Worm (Caenorhabditis elegans) whole organism, mixed stage, embryonic: ENCODE results near the gene R02F2.1.

Experiments
- M03D4.4 ChIP-seq: sonication (generic microtip); optimal IDR thresholded peaks from 2 replicates; lab custom pipeline; 2017; ENCODE audit warnings: mild to moderate bottlenecking, missing genetic modification characterization, missing compliant biosample characterization
- bed-3 ChIP-seq: fragments of 200-800 bp; sonication (Bioruptor generic); optimal IDR thresholded peaks from 3 replicates; lab custom pipeline; 2018; ENCODE audit warnings: mild to moderate bottlenecking, missing genetic modification characterization, moderate library complexity, missing compliant biosample characterization
- blmp-1 ChIP-seq: fragments of 150-350 bp; optimal IDR thresholded peaks from 2 replicates; lab custom pipeline; 2014; ENCODE audit warnings: missing biosample characterization, missing genetic modification characterization
- ceh-39 ChIP-seq: fragments of 150-350 bp; optimal IDR thresholded peaks from 2 replicates; lab custom pipeline; 2014; ENCODE audit warnings: missing biosample characterization, missing genetic modification characterization
- ceh-83 ChIP-seq: fragments of 200-800 bp; sonication (Bioruptor generic); optimal IDR thresholded peaks from 2 replicates; lab custom pipeline; 2018; ENCODE audit warnings: mild to moderate bottlenecking, missing genetic modification characterization, missing compliant biosample characterization
- ces-1 ChIP-seq: fragments of 150-350 bp; optimal IDR thresholded peaks from 2 replicates; lab custom pipeline; 2014; ENCODE audit warnings: missing biosample characterization, missing genetic modification reagents, missing genetic modification characterization
- cnd-1 ChIP-seq: fragments of 200-800 bp; sonication (Bioruptor generic); optimal IDR thresholded peaks from 2 replicates; lab custom pipeline; 2018; ENCODE audit warnings: mild to moderate bottlenecking, missing genetic modification characterization, missing compliant biosample characterization
- drap-1 ChIP-seq: fragments of 200-800 bp; sonication (Bioruptor generic); optimal IDR thresholded peaks from 3 replicates; lab custom pipeline; 2018; ENCODE audit warnings: mild to moderate bottlenecking, missing genetic modification characterization, missing compliant biosample characterization
- elt-1 ChIP-seq: sonication (generic microtip); optimal IDR thresholded peaks from 2 replicates; lab custom pipeline; 2017; ENCODE audit warnings: missing genetic modification characterization, mild to moderate bottlenecking, missing compliant biosample characterization, antibody characterized with exemption, moderate library complexity, borderline replicate concordance; ENCODE audit not compliant: insufficient read depth
- elt-3 ChIP-seq: fragments of 150-350 bp; optimal IDR thresholded peaks from 2 replicates; lab custom pipeline; 2014; ENCODE audit warnings: missing biosample characterization, missing genetic modification characterization
- flh-1 ChIP-seq: fragments of 200-800 bp; sonication (Bioruptor generic); optimal IDR thresholded peaks from 2 replicates; lab custom pipeline; 2018; ENCODE audit warnings: mild to moderate bottlenecking, missing genetic modification characterization, moderate library complexity, missing compliant biosample characterization
- ham-2 ChIP-seq: fragments of 200-800 bp; sonication (Bioruptor generic); optimal IDR thresholded peaks from 2 replicates; lab custom pipeline; 2018; ENCODE audit warnings: mild to moderate bottlenecking, missing genetic modification characterization, missing compliant biosample characterization
- hlh-1 ChIP-seq: fragments of 150-350 bp; optimal IDR thresholded peaks from 2 replicates; lab custom pipeline; 2014; ENCODE audit warnings: missing biosample characterization, missing genetic modification reagents, missing genetic modification characterization
- lin-32 ChIP-seq: fragments of 200-800 bp; sonication (Bioruptor generic); optimal IDR thresholded peaks from 2 replicates; lab custom pipeline; 2018; ENCODE audit warnings: mild to moderate bottlenecking, missing genetic modification characterization, missing compliant biosample characterization
- lsy-2 ChIP-seq: fragments of 150-350 bp; optimal IDR thresholded peaks from 2 replicates; lab custom pipeline; 2014; ENCODE audit warnings: missing biosample characterization, missing genetic modification characterization
- mab-5 ChIP-seq: fragments of 150-350 bp; optimal IDR thresholded peaks from 2 replicates; lab custom pipeline; 2014; ENCODE audit warnings: missing biosample characterization, missing genetic modification characterization
- mep-1 ChIP-seq: fragments of 150-350 bp; optimal IDR thresholded peaks from 2 replicates; lab custom pipeline; 2017; ENCODE audit warnings: missing biosample characterization, missing genetic modification reagents, missing genetic modification characterization, inconsistent platforms
- mls-2 ChIP-seq: sonication (generic microtip); optimal IDR thresholded peaks from 2 replicates; lab custom pipeline; 2016; ENCODE audit warnings: mild to moderate bottlenecking, missing genetic modification characterization, moderate library complexity, missing compliant biosample characterization
- nhr-12 ChIP-seq: fragments of 150-350 bp; optimal IDR thresholded peaks from 2 replicates; lab custom pipeline; 2014; ENCODE audit warnings: missing biosample characterization, missing genetic modification characterization
- nhr-2 ChIP-seq: fragments of 150-350 bp; optimal IDR thresholded peaks from 2 replicates; lab custom pipeline; 2014; ENCODE audit warnings: missing biosample characterization, missing genetic modification characterization
- nhr-28 ChIP-seq: fragments of 150-350 bp; optimal IDR thresholded peaks from 2 replicates; lab custom pipeline; 2014; ENCODE audit warnings: missing biosample characterization, missing genetic modification characterization
- nhr-76 ChIP-seq: sonication (generic microtip); optimal IDR thresholded peaks from 2 replicates; lab custom pipeline; 2017; ENCODE audit warnings: missing biosample characterization, missing genetic modification characterization
- pha-4 ChIP-seq: fragments of 150-350 bp; optimal IDR thresholded peaks from 2 replicates; lab custom pipeline; 2018; ENCODE audit warnings: missing biosample characterization, missing genetic modification reagents, missing genetic modification characterization
- sem-2 ChIP-seq: fragments of 200-800 bp; sonication (Bioruptor generic); optimal IDR thresholded peaks from 2 replicates; lab custom pipeline; 2018; ENCODE audit warnings: mild to moderate bottlenecking, missing genetic modification characterization, missing compliant biosample characterization
- snpc-4 ChIP-seq: fragments of 150-350 bp; optimal IDR thresholded peaks from 2 replicates; lab custom pipeline; 2014; ENCODE audit warnings: missing biosample characterization, missing genetic modification characterization
- sptf-1 ChIP-seq: sonication (generic microtip); optimal IDR thresholded peaks from 2 replicates; lab custom pipeline; 2017; ENCODE audit warnings: mild to moderate bottlenecking, missing genetic modification characterization, moderate library complexity, missing compliant biosample characterization
- tbx-8 ChIP-seq: fragments of 200-800 bp; sonication (Bioruptor generic); optimal IDR thresholded peaks from 2 replicates; lab custom pipeline; 2018; ENCODE audit warnings: mild to moderate bottlenecking, missing genetic modification characterization, moderate library complexity, missing compliant biosample characterization
- unc-120 ChIP-seq: sonication (generic microtip); optimal IDR thresholded peaks from 2 replicates; lab custom pipeline; 2017; ENCODE audit warnings: missing genetic modification characterization, missing compliant biosample characterization; ENCODE audit not compliant: poor library complexity, severe bottlenecking
- unc-39 ChIP-seq: fragments of 150-350 bp; optimal IDR thresholded peaks from 2 replicates; lab custom pipeline; 2014; ENCODE audit warnings: missing biosample characterization, missing genetic modification characterization
- ztf-11 ChIP-seq: fragments of 150-350 bp; optimal IDR thresholded peaks from 2 replicates; lab custom pipeline; 2014; ENCODE audit warnings: missing biosample characterization, missing genetic modification characterization

The R02F2.1 gene

ce11 chrIII:5501358-5502287 lies at the start of gene R02F2.1:
Gene R02F2.1, plus strand, starts transcription at chrIII:5501885.
- peak; percentile 71 for TF ChIP-seq lin-32
- TF ChIP-seq nhr-2 (tag; lab: Kevin White, UChicago): peak; percentile 39
- no peak for TF ChIP-seq M03D4.4 (tag; lab: Kevin White, UChicago)
- TF ChIP-seq drap-1 (GFP tag; lab: Kevin White, UChicago): no peak
- TF ChIP-seq unc-39 (tag; lab: Kevin White, UChicago): no peak
- TF ChIP-seq cnd-1: peak; percentile 87
- TF ChIP-seq ces-1 (GFP tag; lab: Kevin White, UChicago): peak; percentile 84
- no peak for TF ChIP-seq snpc-4 (tag; lab: Kevin White, UChicago)
- TF ChIP-seq, all 35 proteins: peak for 4

- TF ChIP-seq cnd-1 (no peak), lin-32 (no peak), drap-1 (GFP tag; lab: Kevin White, UChicago) (no peak), unc-120 (tag; lab: Kevin White, UChicago) (no peak), nhr-28 (no peak), nhr-76 (tag; lab: Kevin White, UChicago) (no peak), snpc-4 (tag; lab: Kevin White, UChicago) (no peak), elt-3 (no peak), nhr-2 (tag; lab: Kevin White, UChicago) (no peak), sptf-1 (tag; lab: Kevin White, UChicago) (no peak), blmp-1 (tag; lab: Kevin White, UChicago) (no peak), tbx-8 (GFP tag; lab: Kevin White, UChicago) (no peak), ceh-39 (tag; lab: Kevin White, UChicago) (no peak), ham-2 (GFP tag; lab: Kevin White, UChicago) (no peak), ces-1 (GFP tag; lab: Kevin White, UChicago) (no peak), flh-1 (GFP tag; lab: Kevin White, UChicago) (no peak), mep-1 (tag; lab: Kevin White, UChicago) (no peak), M03D4.4 (tag; lab: Kevin White, UChicago) (no peak), sem-2 (GFP tag; lab: Kevin White, UChicago) (no peak)
These were observed 48.4 kb upstream of the R02F2.1 start, which contains the start of gene F48E8.4 for ce11 chrIII:5453290-5453689. Gene F48E8.4, plus strand, starts transcription at chrIII:5453590.

DNA sequence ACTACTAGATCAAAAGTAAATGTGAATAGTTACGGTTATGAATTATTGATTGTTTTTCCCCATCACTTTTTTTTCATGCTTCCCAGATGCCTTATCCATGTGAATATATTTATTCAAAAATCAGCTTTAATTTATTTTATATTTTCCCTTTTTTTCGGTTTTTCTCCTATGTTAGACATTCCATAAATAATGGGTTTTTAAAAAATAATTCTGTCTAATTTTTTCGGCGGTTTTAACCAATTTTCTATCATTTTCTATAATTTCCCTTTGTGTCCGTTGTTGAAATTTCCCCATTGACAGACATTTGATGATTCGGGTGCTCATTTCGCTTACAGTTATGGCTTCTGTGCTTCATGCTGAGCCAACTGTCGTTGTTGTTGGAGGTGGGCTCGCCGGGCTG lies 40.6 kb upstream of the R02F2.1 start, which contains the start of gene F48E8.3:
Gene F48E8.3 (plus strand): TSS at position 301 of the 400 bp plus-strand sequence.
- TF ChIP-seq mls-2 (tag; lab: Kevin White, UChicago) (no peak), ztf-11 (tag; lab: Kevin White, UChicago) (no peak), cnd-1 (no peak)

ce11 chrIII:5464077-5464476 lies 37.6 kb upstream of the R02F2.1 start, which contains the start of gene F48E8.2:
Gene F48E8.2, plus strand, starts transcription at chrIII:5464377.
- TF ChIP-seq tbx-8 (GFP tag; lab: Kevin White, UChicago): no peak
- no peak for TF ChIP-seq elt-1 (tag; lab: Kevin White, UChicago)

DNA sequence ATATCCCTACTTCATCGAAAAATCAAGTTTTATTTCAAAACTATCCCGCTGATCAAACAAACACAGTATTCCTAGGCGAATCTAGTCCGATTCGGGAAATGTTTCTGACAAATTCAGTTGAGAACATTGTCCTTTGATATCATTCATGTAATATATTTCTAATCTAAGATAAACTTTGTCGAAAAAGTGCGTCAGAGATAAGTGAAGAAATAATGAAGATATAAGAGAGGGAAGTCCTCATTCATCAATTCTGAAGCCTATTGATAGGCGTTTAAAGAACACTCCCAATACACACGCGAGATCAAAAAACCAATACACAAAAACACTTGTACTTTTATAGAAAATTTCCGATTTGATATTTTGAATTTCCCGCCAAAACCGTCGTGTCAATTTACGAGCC lies 36.8 kb upstream of the R02F2.1 start:
- no peak for TF ChIP-seq ceh-83
- TF ChIP-seq ztf-11 (tag; lab: Kevin White, UChicago): no peak
- TF ChIP-seq ham-2 (GFP tag; lab: Kevin White, UChicago): no peak
- TF ChIP-seq bed-3: no peak
- no peak for TF ChIP-seq nhr-2 (tag; lab: Kevin White, UChicago)
- no peak for TF ChIP-seq drap-1 (GFP tag; lab: Kevin White, UChicago)

DNA sequence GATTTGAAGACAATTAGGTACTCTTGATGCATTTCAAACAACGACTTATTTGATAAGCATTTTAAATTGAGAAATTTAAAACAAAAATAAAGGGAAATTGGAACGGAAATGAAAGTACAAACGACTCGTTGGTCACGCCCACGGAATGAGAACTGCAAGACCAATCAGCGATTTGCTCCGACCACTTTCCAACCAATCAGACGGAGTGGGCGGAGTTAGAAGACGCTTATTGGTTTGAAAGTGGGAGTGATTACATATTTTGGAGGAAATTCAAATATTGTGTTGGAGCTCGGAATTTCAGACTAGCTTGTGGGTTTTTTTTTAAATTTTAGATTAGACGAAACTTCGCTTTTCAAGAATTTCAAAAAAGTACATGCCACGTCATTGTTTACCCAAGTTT lies 32.6 kb upstream of the R02F2.1 start:
- TF ChIP-seq lin-32 (no peak), mep-1 (tag; lab: Kevin White, UChicago) (no peak), blmp-1 (tag; lab: Kevin White, UChicago) (no peak), lsy-2 (tag; lab: Kevin White, UChicago) (no peak), hlh-1 (tag; lab: Kevin White, UChicago) (no peak), unc-120 (tag; lab: Kevin White, UChicago) (no peak), ces-1 (GFP tag; lab: Kevin White, UChicago) (no peak), unc-39 (tag; lab: Kevin White, UChicago) (no peak), ceh-39 (tag; lab: Kevin White, UChicago) (no peak), sptf-1 (tag; lab: Kevin White, UChicago) (no peak), tbx-8 (GFP tag; lab: Kevin White, UChicago) (no peak), drap-1 (GFP tag; lab: Kevin White, UChicago) (no peak), mab-5 (tag; lab: Kevin White, UChicago) (no peak), ham-2 (GFP tag; lab: Kevin White, UChicago) (no peak), nhr-12 (tag; lab: Kevin White, UChicago) (no peak), pha-4 (tag; lab: Kevin White, UChicago) (no peak), elt-3 (no peak), flh-1 (GFP tag; lab: Kevin White, UChicago) (no peak)
